Worm (Caenorhabditis elegans) whole organism, L4 larva: ENCODE results near the gene hda-6.
"Not testable (repeated sequence)": the region's sequence is repeated elsewhere in the genome, so short reads cannot be mapped to it uniquely, and the experiment has no call there.

Source experiments
- dmd-9 ChIP-seq: fragments of 200-800 bp; sonication (Bioruptor generic); IDR thresholded peaks from 2 replicates; pipeline ENCODE4 v1.3.6; 2022; ENCODE audit warnings: missing genetic modification reagents, missing genetic modification characterization, missing compliant biosample characterization
- lin-13 ChIP-seq: fragments of 150-350 bp; optimal IDR thresholded peaks from 2 replicates; lab custom pipeline; 2014; ENCODE audit warnings: missing biosample characterization, missing genetic modification reagents, missing genetic modification characterization
- nhr-10 ChIP-seq: fragments of 150-350 bp; optimal IDR thresholded peaks from 2 replicates; lab custom pipeline; 2014; ENCODE audit warnings: missing biosample characterization, missing genetic modification characterization

DNA sequence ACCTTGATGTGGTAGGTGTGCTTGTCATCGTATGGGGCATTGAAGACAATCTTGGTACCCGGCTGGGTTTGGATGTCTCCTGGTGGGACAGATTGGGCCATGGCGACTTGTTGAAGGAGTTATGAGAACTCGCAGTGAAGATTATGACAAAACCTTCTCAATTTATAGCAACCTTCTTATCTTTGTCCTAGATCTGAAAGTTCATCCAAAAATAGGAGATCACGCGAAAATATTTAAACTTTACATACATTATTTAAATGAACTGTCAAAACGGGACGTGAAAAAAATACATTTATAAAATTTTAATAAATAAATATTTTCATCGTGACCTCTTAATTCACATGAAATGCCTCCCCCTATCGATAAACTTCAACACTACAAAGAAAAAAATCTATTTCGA is 51.1 kb downstream of the hda-6 start, which contains the start of the genes msp-59 and ZK354.2:
- not testable (repeated sequence) for TF ChIP-seq dmd-9; lin-13; nhr-10 (tag; lab: Kevin White, UChicago)
